Worm (Caenorhabditis elegans) whole organism, late embryonic: ENCODE results near the gene klp-3.

Experiments
- K02D7.2 ChIP-seq: sonication (generic microtip); optimal IDR thresholded peaks from 2 replicates; lab custom pipeline; 2017; ENCODE audit warnings: mild to moderate bottlenecking, missing genetic modification characterization, missing compliant biosample characterization
- ama-1 ChIP-seq: fragments of 150-350 bp; optimal IDR thresholded peaks from 2 replicates; lab custom pipeline; 2014
- ceh-18 ChIP-seq: sonication (generic microtip); optimal IDR thresholded peaks from 2 replicates; lab custom pipeline; 2016; ENCODE audit warnings: missing genetic modification characterization, missing compliant biosample characterization
- ceh-31 ChIP-seq: sonication (generic microtip); optimal IDR thresholded peaks from 2 replicates; lab custom pipeline; 2016; ENCODE audit warnings: missing genetic modification characterization, missing compliant biosample characterization
- che-1 ChIP-seq: sonication (generic microtip); optimal IDR thresholded peaks from 2 replicates; lab custom pipeline; 2016; ENCODE audit warnings: mild to moderate bottlenecking, missing genetic modification characterization, missing compliant biosample characterization
- dve-1 ChIP-seq: sonication (generic microtip); optimal IDR thresholded peaks from 2 replicates; lab custom pipeline; 2017; ENCODE audit warnings: antibody characterized with exemption, mild to moderate bottlenecking, missing genetic modification characterization, missing compliant biosample characterization
- elt-2 ChIP-seq: sonication (generic microtip); optimal IDR thresholded peaks from 2 replicates; lab custom pipeline; 2016; ENCODE audit warnings: missing genetic modification reagents, missing genetic modification characterization, missing compliant biosample characterization
- fax-1 ChIP-seq: sonication (generic microtip); optimal IDR thresholded peaks from 2 replicates; lab custom pipeline; 2016; ENCODE audit warnings: missing genotype, missing genetic modification characterization, missing compliant biosample characterization
- pha-4 ChIP-seq: fragments of 150-350 bp; optimal IDR thresholded peaks from 2 replicates; lab custom pipeline; 2018; ENCODE audit warnings: missing biosample characterization, missing genetic modification reagents, missing genetic modification characterization
- pqm-1 ChIP-seq: sonication (generic microtip); optimal IDR thresholded peaks from 2 replicates; lab custom pipeline; 2016; ENCODE audit warnings: missing genetic modification characterization, missing compliant biosample characterization
- ref-2 ChIP-seq: sonication (generic microtip); optimal IDR thresholded peaks from 2 replicates; lab custom pipeline; 2016; ENCODE audit warnings: missing genetic modification characterization, missing compliant biosample characterization
- tbx-2 ChIP-seq: sonication (generic microtip); optimal IDR thresholded peaks from 2 replicates; lab custom pipeline; 2016; ENCODE audit warnings: missing genetic modification characterization, missing compliant biosample characterization

ce11 chrII:7863480-7864125 is 21.4 kb downstream of the klp-3 start:
- TF ChIP-seq elt-2 (tag; lab: Kevin White, UChicago) (no peak), ama-1 (no peak), ceh-18 (tag; lab: Kevin White, UChicago) (no peak), che-1 (tag; lab: Kevin White, UChicago) (no peak), ceh-31 (no peak), ref-2 (no peak), pha-4 (tag; lab: Kevin White, UChicago) (no peak), tbx-2 (tag; lab: Kevin White, UChicago) (no peak), pqm-1 (tag; lab: Kevin White, UChicago) (no peak), K02D7.2 (no peak), fax-1 (tag; lab: Kevin White, UChicago) (no peak), dve-1 (tag; lab: Kevin White, UChicago) (no peak)
